Worm (Caenorhabditis elegans) whole organism, L2 larva: ENCODE data around the gene C01G12.3.

Experiments used
- ZK546.5 ChIP-seq: sonication (generic microtip); optimal IDR thresholded peaks from 2 replicates; lab custom pipeline; 2017; ENCODE audit warnings: missing biosample characterization, missing genetic modification characterization
- ama-1 ChIP-seq: fragments of 150-350 bp; optimal IDR thresholded peaks from 2 replicates; lab custom pipeline; 2018; ENCODE audit warnings: inconsistent platforms
- ceh-82 ChIP-seq: fragments of 150-350 bp; optimal IDR thresholded peaks from 2 replicates; lab custom pipeline; 2014; ENCODE audit warnings: missing biosample characterization, missing genetic modification characterization
- elt-3 ChIP-seq: sonication (generic microtip); optimal IDR thresholded peaks from 2 replicates; lab custom pipeline; 2017; ENCODE audit warnings: missing biosample characterization, missing genetic modification characterization
- fos-1 ChIP-seq: fragments of 150-350 bp; optimal IDR thresholded peaks from 2 replicates; lab custom pipeline; 2014; ENCODE audit warnings: missing biosample characterization, missing genetic modification characterization
- lin-39 ChIP-seq: fragments of 150-350 bp; optimal IDR thresholded peaks from 2 replicates; lab custom pipeline; 2014; ENCODE audit warnings: missing biosample characterization, missing genetic modification reagents, missing genetic modification characterization
- nhr-237 ChIP-seq: fragments of 150-350 bp; optimal IDR thresholded peaks from 2 replicates; lab custom pipeline; 2014; ENCODE audit warnings: missing biosample characterization, missing genetic modification characterization
- nhr-25 ChIP-seq: fragments of 150-350 bp; sonication (generic microtip); optimal IDR thresholded peaks from 3 replicates; lab custom pipeline; 2014; ENCODE audit warnings: missing biosample characterization, missing genetic modification characterization
- peb-1 ChIP-seq: fragments of 150-350 bp; optimal IDR thresholded peaks from 2 replicates; lab custom pipeline; 2014; ENCODE audit warnings: missing biosample characterization, missing genetic modification characterization
- unc-39 ChIP-seq: fragments of 150-350 bp; optimal IDR thresholded peaks from 2 replicates; lab custom pipeline; 2014; ENCODE audit warnings: missing biosample characterization, missing genetic modification characterization
- unc-62 ChIP-seq: fragments of 150-350 bp; optimal IDR thresholded peaks from 2 replicates; lab custom pipeline; 2014; ENCODE audit warnings: missing biosample characterization, missing genetic modification reagents, missing genetic modification characterization
- zag-1 ChIP-seq: fragments of 150-350 bp; optimal IDR thresholded peaks from 2 replicates; lab custom pipeline; 2014; ENCODE audit warnings: missing biosample characterization, missing genetic modification characterization

ce11 chrII:14604261-14604660 lies 22.2 kb upstream of the C01G12.3 start:
- TF ChIP-seq peb-1 (no peak), nhr-25 (tag; lab: Kevin White, UChicago) (no peak), unc-39 (tag; lab: Kevin White, UChicago) (no peak), fos-1 (tag; lab: Kevin White, UChicago) (no peak), zag-1 (tag; lab: Kevin White, UChicago) (no peak), ama-1 (lab: Kevin White, UChicago) (no peak), ZK546.5 (tag; lab: Kevin White, UChicago) (no peak), unc-62 (GFP tag; lab: Kevin White, UChicago) (no peak), ceh-82 (tag; lab: Kevin White, UChicago) (no peak), lin-39 (no peak), elt-3 (tag; lab: Kevin White, UChicago) (no peak), nhr-237 (tag; lab: Kevin White, UChicago) (no peak)
